Worm (Caenorhabditis elegans) whole organism, L4 larva: ENCODE measurements around the gene Y44A6D.7.
A peak's percentile ranks its signal among the peaks of the same experiment; 100 is the strongest.

Experiments
- D1046.2 ChIP-seq: fragments of 200-800 bp; sonication (Bioruptor generic); IDR thresholded peaks from 2 replicates; pipeline ENCODE4 v1.3.6; 2022; ENCODE audit warnings: missing genetic modification characterization, missing compliant biosample characterization
- F37D6.2 ChIP-seq: sonication (generic microtip); optimal IDR thresholded peaks from 2 replicates; lab custom pipeline; 2016; ENCODE audit warnings: mild to moderate bottlenecking, missing genetic modification characterization, missing compliant biosample characterization
- T20F7.1 ChIP-seq: fragments of 200-800 bp; sonication (Bioruptor generic); optimal IDR thresholded peaks from 2 replicates; lab custom pipeline; 2018; ENCODE audit warnings: mild to moderate bottlenecking, missing genetic modification characterization, missing compliant biosample characterization
- Y105C5A.15 ChIP-seq: fragments of 200-800 bp; sonication (Bioruptor generic); IDR thresholded peaks from 2 replicates; pipeline ENCODE4 v1.3.6; 2022; ENCODE audit warnings: missing genetic modification characterization, missing compliant biosample characterization
- ZK337.2 ChIP-seq: fragments of 200-800 bp; sonication (Bioruptor generic); IDR thresholded peaks from 2 replicates; pipeline ENCODE4 v1.3.6; 2022; ENCODE audit warnings: missing genetic modification reagents, missing genetic modification characterization, missing compliant biosample characterization
- ZK546.5 ChIP-seq, 2 experiments: sonication (generic microtip); optimal IDR thresholded peaks; 2 replicates each; lab custom pipeline; 2017; ENCODE audit warnings: missing biosample characterization in 2 of 2, missing genetic modification characterization in 2 of 2
- ama-1 ChIP-seq: fragments of 150-350 bp; optimal IDR thresholded peaks from 2 replicates; lab custom pipeline; 2014; ENCODE audit warnings: inconsistent platforms, mixed read lengths
- dmd-8 ChIP-seq: fragments of 200-800 bp; sonication (Bioruptor generic); IDR thresholded peaks from 2 replicates; pipeline ENCODE4 v1.3.6; 2022; ENCODE audit warnings: missing genetic modification characterization, missing compliant biosample characterization
- egl-43 ChIP-seq: fragments of 200-800 bp; sonication (Bioruptor generic); IDR thresholded peaks from 2 replicates; pipeline ENCODE4 v1.3.6; 2022; ENCODE audit warnings: missing genetic modification reagents, missing genetic modification characterization, missing compliant biosample characterization
- hif-1 ChIP-seq, 2 experiments: sonication (generic microtip); optimal IDR thresholded peaks; 2 replicates each; lab custom pipeline; 2016 to 2017; ENCODE audit warnings: missing compliant biosample characterization in 2 of 2, missing genetic modification characterization in 2 of 2, missing genetic modification reagents in 2 of 2, missing genotype in 2 of 2, mild to moderate bottlenecking in 1 of 2
- jun-1 ChIP-seq: fragments of 150-350 bp; optimal IDR thresholded peaks from 2 replicates; lab custom pipeline; 2014; ENCODE audit warnings: missing biosample characterization, missing genetic modification reagents, missing genetic modification characterization
- lin-1 ChIP-seq: fragments of 200-800 bp; sonication (Bioruptor generic); IDR thresholded peaks from 2 replicates; pipeline ENCODE4 v1.3.6; 2022; ENCODE audit warnings: missing genetic modification reagents, missing genetic modification characterization, missing compliant biosample characterization
- lin-13 ChIP-seq: fragments of 150-350 bp; optimal IDR thresholded peaks from 2 replicates; lab custom pipeline; 2014; ENCODE audit warnings: missing biosample characterization, missing genetic modification reagents, missing genetic modification characterization
- mxl-2 ChIP-seq: fragments of 200-800 bp; sonication (Bioruptor generic); conservative IDR thresholded peaks from 2 replicates; pipeline ENCODE4 v1.3.6; 2022; ENCODE audit warnings: missing genetic modification reagents, missing genetic modification characterization, missing compliant biosample characterization
- nhr-41 ChIP-seq: fragments of 200-800 bp; sonication (Bioruptor generic); IDR thresholded peaks from 2 replicates; pipeline ENCODE4 v1.3.6; 2022; ENCODE audit warnings: missing genetic modification reagents, missing genetic modification characterization, missing compliant biosample characterization
- nhr-42 ChIP-seq: fragments of 200-800 bp; sonication (Bioruptor generic); IDR thresholded peaks from 2 replicates; pipeline ENCODE4 v1.3.6; 2022; ENCODE audit warnings: missing genetic modification characterization, missing compliant biosample characterization
- php-3 ChIP-seq: fragments of 200-800 bp; sonication (Bioruptor generic); IDR thresholded peaks from 2 replicates; pipeline ENCODE4 v1.3.6; 2022; ENCODE audit warnings: missing genetic modification reagents, missing genetic modification characterization, missing compliant biosample characterization
- set-16 ChIP-seq: fragments of 200-800 bp; sonication (Bioruptor generic); IDR thresholded peaks from 2 replicates; pipeline ENCODE4 v1.3.6; 2022; ENCODE audit warnings: missing genetic modification reagents, missing genetic modification characterization, missing compliant biosample characterization
- skn-1 ChIP-seq: fragments of 150-350 bp; optimal IDR thresholded peaks from 2 replicates; lab custom pipeline; 2014; ENCODE audit warnings: missing biosample characterization, missing genetic modification characterization
- snpc-1.2 ChIP-seq: fragments of 200-800 bp; sonication (Bioruptor generic); IDR thresholded peaks from 2 replicates; pipeline ENCODE4 v1.3.6; 2022; ENCODE audit warnings: missing genetic modification reagents, missing genetic modification characterization, missing compliant biosample characterization
- snpc-4 ChIP-seq: fragments of 150-350 bp; optimal IDR thresholded peaks from 2 replicates; lab custom pipeline; 2014; ENCODE audit warnings: missing biosample characterization, missing genetic modification characterization
- spr-3 ChIP-seq: fragments of 200-800 bp; sonication (Bioruptor generic); optimal IDR thresholded peaks from 2 replicates; lab custom pipeline; 2018; ENCODE audit warnings: mild to moderate bottlenecking, missing genetic modification characterization, missing compliant biosample characterization
- unc-62 ChIP-seq, 3 experiments: fragments of 150-350 bp in 1 of 3; sonication (generic microtip); optimal IDR thresholded peaks in 2 of 3; peaks in 1 of 3; 1 replicate in 1 of 3; 2 replicates in 2 of 3; lab custom pipeline; 2014 to 2017; ENCODE audit warnings: missing biosample characterization in 3 of 3, missing genetic modification characterization in 3 of 3, missing genetic modification reagents in 3 of 3, missing genotype in 1 of 3
- zag-1 ChIP-seq: fragments of 150-350 bp; optimal IDR thresholded peaks from 2 replicates; lab custom pipeline; 2014; ENCODE audit warnings: missing biosample characterization, missing genetic modification characterization
- zip-11 ChIP-seq: fragments of 200-800 bp; sonication (Bioruptor generic); IDR thresholded peaks from 2 replicates; pipeline ENCODE4 v1.3.6; 2022; ENCODE audit warnings: missing genetic modification characterization, missing compliant biosample characterization
- ztf-11 ChIP-seq: fragments of 150-350 bp; optimal IDR thresholded peaks from 2 replicates; lab custom pipeline; 2014; ENCODE audit warnings: missing biosample characterization, missing genetic modification characterization
- ztf-7 ChIP-seq: fragments of 150-350 bp; optimal IDR thresholded peaks from 2 replicates; lab custom pipeline; 2014; ENCODE audit warnings: missing biosample characterization, missing genetic modification characterization

Gene Y44A6D.7

DNA sequence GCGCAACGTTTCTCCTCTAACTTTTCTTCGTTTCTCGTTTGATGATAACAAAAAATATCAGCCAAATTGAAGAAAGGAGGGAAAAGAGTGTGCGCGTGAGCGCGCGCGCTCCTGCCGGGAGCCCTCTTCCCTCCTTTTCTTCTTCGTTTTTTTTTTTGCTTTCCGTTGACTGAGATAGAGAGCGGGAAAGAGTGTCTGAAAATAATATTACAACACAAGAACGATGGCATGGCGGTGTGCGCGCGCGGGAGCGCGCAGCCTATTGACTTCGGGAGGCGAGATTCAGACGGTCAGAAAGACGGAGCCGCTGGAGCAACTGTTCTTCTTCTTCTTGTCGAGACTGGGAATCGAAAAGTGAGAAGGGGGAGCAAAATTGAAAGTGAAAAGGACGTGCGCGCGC, 20.8 kb upstream of the Y44A6D.7 start (continued):
- peak in 1 of 2 experiments; percentile 23 for TF ChIP-seq unc-62 (GFP tag; optimal IDR thresholded peaks at IDR 0.05 in 1 of 2; lab: Kevin White, UChicago)
- TF ChIP-seq unc-62 (tag; optimal IDR thresholded peaks at IDR 0.05; lab: Kevin White, UChicago) = no peak
- TF ChIP-seq hif-1 (tag; optimal IDR thresholded peaks at IDR 0.05; lab: Kevin White, UChicago) = peak in 1 of 2 experiments; percentile 73
- TF ChIP-seq lin-13 (GFP tag; lab: Kevin White, UChicago) = no peak
- peak; percentile 74 for TF ChIP-seq set-16 (GFP tag; lab: Robert Waterston, UW)
- TF ChIP-seq mxl-2 = no peak
- TF ChIP-seq ztf-7 = no peak
- 0 out of 2 replicates have a peak, but pooled peaks have one; percentile 29 for TF ChIP-seq lin-1 (GFP tag; lab: Robert Waterston, UW)
- TF ChIP-seq dmd-8 = no peak
- TF ChIP-seq ztf-11 (tag; lab: Kevin White, UChicago) = no peak
- TF ChIP-seq F37D6.2 (tag; lab: Kevin White, UChicago) = no peak
- no peak for TF ChIP-seq T20F7.1 (GFP tag; lab: Kevin White, UChicago)
- no peak for TF ChIP-seq spr-3
- no peak for TF ChIP-seq jun-1 (tag; lab: Kevin White, UChicago)

DNA sequence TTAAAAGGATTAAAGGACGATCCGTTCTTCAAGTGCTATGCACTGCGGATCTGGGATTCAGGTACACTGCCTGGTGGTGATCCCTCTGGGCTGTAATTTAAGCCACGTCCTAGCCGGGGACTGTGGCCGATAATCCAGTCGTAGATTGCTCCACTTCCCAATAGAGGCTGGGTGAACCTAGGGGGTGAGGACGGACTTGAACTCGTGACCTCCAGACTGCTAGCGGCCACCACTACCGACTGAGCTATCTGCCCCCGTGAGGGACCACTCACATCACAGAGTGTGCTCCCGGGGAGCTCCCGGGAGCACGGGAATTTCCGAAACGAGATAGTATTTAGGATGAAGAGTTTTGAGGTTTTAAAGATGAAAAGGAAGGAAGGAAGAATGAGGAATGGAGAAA, 19.1 kb upstream of the Y44A6D.7 start:
- peak; percentile 58 for TF ChIP-seq egl-43 (GFP tag; lab: Robert Waterston, UW)
- peak; percentile 63 for TF ChIP-seq set-16 (GFP tag; lab: Robert Waterston, UW)

DNA sequence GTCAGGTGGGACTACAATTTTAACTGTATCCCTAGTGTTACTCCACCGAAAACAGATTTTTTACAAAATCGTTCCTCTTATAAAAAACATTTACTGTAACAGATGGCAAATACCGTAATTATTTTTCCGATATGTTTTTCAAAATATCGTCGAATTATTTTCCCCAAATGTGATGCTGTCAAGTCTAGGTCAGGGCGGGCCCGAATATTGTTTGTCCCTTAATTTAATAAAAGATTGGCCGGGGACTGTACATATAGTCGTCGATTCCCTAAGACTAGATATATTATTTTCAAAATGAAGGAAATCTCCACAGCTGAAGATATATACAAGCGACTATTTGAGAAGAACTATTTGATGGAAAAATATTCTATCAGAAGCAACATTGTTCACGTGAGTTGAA, 16.6 kb upstream of the Y44A6D.7 start, which contains the start of gene sdf-9:
Gene sdf-9, plus strand, starts transcription at position 301 of the 400 bp plus-strand sequence.
- no peak for TF ChIP-seq snpc-1.2

DNA sequence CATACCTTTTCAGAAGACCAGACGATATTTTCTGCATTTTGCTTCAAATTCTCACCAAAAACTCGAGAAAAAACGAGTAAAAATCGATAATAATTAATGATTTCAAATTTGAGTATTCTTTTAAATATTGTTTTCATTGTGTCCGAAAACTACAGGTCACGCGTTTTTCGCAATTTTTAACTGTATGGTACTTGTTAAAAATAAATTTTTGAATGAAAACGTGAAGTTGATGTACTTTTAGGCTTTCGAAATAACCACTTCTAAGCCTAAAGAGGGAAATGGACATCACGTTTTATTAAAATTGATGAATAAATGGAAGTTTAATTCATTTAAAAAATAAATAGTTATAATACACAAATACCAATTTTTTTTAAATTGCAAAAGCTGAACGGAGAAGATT, 11.6 kb upstream of the Y44A6D.7 start, which contains the start of gene Y44A6D.5:
Gene Y44A6D.5, minus strand, starts transcription at position 101 of the 400 bp plus-strand sequence.
- TF ChIP-seq nhr-42 (GFP tag; lab: Robert Waterston, UW) (no peak), lin-1 (GFP tag; lab: Robert Waterston, UW) (no peak), ZK337.2 (GFP tag; lab: Robert Waterston, UW) (no peak), F37D6.2 (tag; lab: Kevin White, UChicago) (no peak)

DNA sequence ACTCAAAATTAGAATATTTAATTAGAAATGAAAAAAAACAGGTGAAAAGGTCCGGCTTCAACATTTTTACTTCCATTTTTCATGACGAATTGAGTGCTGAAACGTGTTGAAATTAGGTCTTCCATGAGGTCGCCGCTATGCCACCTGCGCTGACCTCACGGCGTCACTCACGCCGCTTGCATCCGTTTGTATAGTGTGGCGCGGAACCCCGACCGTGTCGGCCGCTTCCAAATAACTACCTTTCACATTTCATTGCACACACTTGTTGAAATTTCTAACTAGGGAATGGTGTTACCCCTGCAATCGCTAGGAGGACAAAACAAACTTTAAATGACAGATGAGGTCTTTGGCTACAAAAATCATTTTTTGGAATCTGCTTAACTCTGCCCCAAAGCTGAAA, 11.1 kb upstream of the Y44A6D.7 start:
- 0 out of 2 replicates have a peak, but pooled peaks have one; percentile 56 for TF ChIP-seq php-3 (GFP tag; lab: Robert Waterston, UW)
- peak; percentile 64 for TF ChIP-seq snpc-4 (tag; lab: Kevin White, UChicago)
- TF ChIP-seq Y105C5A.15 (GFP tag; lab: Robert Waterston, UW) = peak; percentile 7; the same call in 1 of the 2 replicates
- peak; percentile 33; the same call in 1 of the 2 replicates for TF ChIP-seq nhr-41 (GFP tag; lab: Robert Waterston, UW)

DNA sequence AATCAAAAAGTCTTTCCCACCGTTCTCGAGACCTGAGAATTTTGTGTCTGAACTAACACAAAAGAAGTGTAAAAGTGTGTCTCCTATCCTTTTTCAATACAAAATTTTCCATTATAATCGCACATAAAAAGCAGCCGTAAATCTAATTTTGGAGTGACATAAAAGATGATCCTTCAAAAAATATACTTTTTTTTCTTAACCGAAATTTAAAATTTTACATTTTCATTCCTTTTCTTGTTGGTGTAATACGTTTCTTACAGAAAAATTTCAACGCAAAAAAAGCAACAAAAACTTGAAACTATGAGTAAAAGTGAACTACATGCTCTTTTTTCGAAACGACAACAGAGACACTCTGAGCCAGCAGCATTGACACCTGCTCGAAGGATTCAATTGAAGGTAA, 7.5 kb upstream of the Y44A6D.7 start, which contains the start of gene Y44A6D.6:
Gene Y44A6D.6, plus strand, starts transcription at position 301 of the 400 bp plus-strand sequence.
- TF ChIP-seq zag-1 (no peak), D1046.2 (GFP tag; lab: Robert Waterston, UW) (no peak), ama-1 (lab: Kevin White, UChicago) (no peak), skn-1 (no peak), ZK546.5 (tag; optimal IDR thresholded peaks at IDR 0.05; lab: Kevin White, UChicago) (no peak), jun-1 (tag; lab: Kevin White, UChicago) (no peak), zip-11 (GFP tag; lab: Robert Waterston, UW) (no peak)

DNA sequence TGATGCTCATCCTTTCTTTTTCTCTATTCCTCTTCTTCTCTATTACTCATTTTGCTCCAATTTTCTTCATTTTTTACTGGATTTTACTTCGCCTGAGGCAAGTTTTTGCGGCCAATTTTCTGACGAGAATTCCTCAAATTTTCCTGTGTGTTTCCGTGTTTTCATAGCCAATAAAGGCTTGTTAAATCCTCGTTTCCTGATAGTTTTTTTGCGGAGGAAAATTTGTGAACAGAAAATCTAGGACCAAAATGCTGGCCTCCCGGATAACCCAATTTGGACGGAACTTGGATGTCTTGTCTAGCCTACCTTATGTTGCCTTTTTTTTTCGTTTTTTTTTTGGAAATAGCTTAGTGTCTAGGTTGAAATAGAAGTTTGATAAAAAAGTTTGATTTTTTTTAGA, 878 bp upstream of the Y44A6D.7 start:
- TF ChIP-seq unc-62 (GFP tag; optimal IDR thresholded peaks at IDR 0.05 in 1 of 2; lab: Kevin White, UChicago) (peak in 1 of 2 experiments; percentile 92), unc-62 (tag; optimal IDR thresholded peaks at IDR 0.05; lab: Kevin White, UChicago) (no peak), mxl-2 (no peak)
